Worm (Caenorhabditis elegans): ENCODE data around the gene pcm-1.

ce11 chrV:6010642-6011041 lies 47.0 kb upstream of the pcm-1 start:
- TF ChIP-seq elt-1 (tag; optimal IDR thresholded peaks at IDR 0.05) (no peak), egl-27 (tag; optimal IDR thresholded peaks at IDR 0.05) (no peak), ceh-82 (tag; optimal IDR thresholded peaks at IDR 0.05) (no peak), unc-62 (GFP tag; optimal IDR thresholded peaks at IDR 0.05) (no peak), nhr-237 (tag; optimal IDR thresholded peaks at IDR 0.05) (no peak), fos-1 (tag; optimal IDR thresholded peaks at IDR 0.05) (no peak), lsy-2 (tag; optimal IDR thresholded peaks at IDR 0.05) (no peak), ztf-11 (tag; optimal IDR thresholded peaks at IDR 0.05) (no peak), lin-11 (tag; optimal IDR thresholded peaks at IDR 0.05) (no peak), R02D3.7 (tag; optimal IDR thresholded peaks at IDR 0.05) (no peak)
